Fruit fly (Drosophila melanogaster) whole organism, embryonic: ENCODE results near the gene lin-28.

Source experiments
- ATbp ChIP-seq: fragments of 200-800 bp; sonication (Bioruptor generic); optimal IDR thresholded peaks from 2 replicates; lab custom pipeline; 2017; ENCODE audit warnings: missing biosample characterization, mild to moderate bottlenecking, missing genetic modification characterization, missing genetic modification reagents
- B-H2 ChIP-seq: fragments of 200-800 bp; sonication (Bioruptor generic); optimal IDR thresholded peaks from 2 replicates; lab custom pipeline; 2018; ENCODE audit warnings: missing biosample characterization, mild to moderate bottlenecking, missing genetic modification characterization
- CG10267 ChIP-seq: fragments of 200-800 bp; sonication (Bioruptor generic); optimal IDR thresholded peaks from 2 replicates; lab custom pipeline; 2018; ENCODE audit warnings: missing biosample characterization, mild to moderate bottlenecking, missing genetic modification characterization, moderate library complexity
- CG10274 ChIP-seq: fragments of 200-800 bp; sonication (Bioruptor generic); optimal IDR thresholded peaks from 3 replicates; lab custom pipeline; 2017; ENCODE audit warnings: missing biosample characterization, mild to moderate bottlenecking, missing genetic modification characterization
- CG10654 ChIP-seq: fragments of 200-800 bp; sonication (Bioruptor generic); optimal IDR thresholded peaks from 2 replicates; lab custom pipeline; 2016; ENCODE audit warnings: missing biosample characterization, missing genetic modification characterization
- CG11456 ChIP-seq: fragments of 200-800 bp; sonication (Bioruptor generic); IDR thresholded peaks from 3 replicates; pipeline ENCODE4 v1.3.6; 2022; ENCODE audit warnings: missing biosample characterization, missing genetic modification characterization
- CG11504 ChIP-seq: fragments of 200-800 bp; sonication (Bioruptor generic); optimal IDR thresholded peaks from 3 replicates; lab custom pipeline; 2019; ENCODE audit warnings: missing biosample characterization, mild to moderate bottlenecking, missing genetic modification characterization, moderate library complexity
- CG14710 ChIP-seq: fragments of 200-800 bp; sonication (Bioruptor generic); optimal IDR thresholded peaks from 3 replicates; lab custom pipeline; 2019; ENCODE audit warnings: missing biosample characterization, mild to moderate bottlenecking, missing genetic modification characterization, moderate library complexity
- CG15479 ChIP-seq: fragments of 200-800 bp; sonication (Bioruptor generic); optimal IDR thresholded peaks from 3 replicates; lab custom pipeline; 2019; ENCODE audit warnings: missing biosample characterization, mild to moderate bottlenecking, missing genetic modification characterization, moderate library complexity
- CG17829 ChIP-seq: fragments of 200-800 bp; optimal IDR thresholded peaks from 2 replicates; lab custom pipeline; 2019; ENCODE audit warnings: missing biosample characterization, mild to moderate bottlenecking, missing genetic modification characterization, moderate library complexity
- CG18262 ChIP-seq: fragments of 200-800 bp; optimal IDR thresholded peaks from 3 replicates; lab custom pipeline; 2019; ENCODE audit warnings: missing biosample characterization, mild to moderate bottlenecking, missing genetic modification characterization, moderate library complexity
- CG2875 ChIP-seq: fragments of 200-800 bp; sonication (Bioruptor generic); optimal IDR thresholded peaks from 2 replicates; lab custom pipeline; 2017; ENCODE audit warnings: missing biosample characterization, mild to moderate bottlenecking, missing genetic modification characterization, missing genetic modification reagents
- CG32532 ChIP-seq: fragments of 200-800 bp; sonication (Bioruptor generic); IDR thresholded peaks from 2 replicates; pipeline ENCODE4 v1.3.6; 2022; ENCODE audit warnings: missing biosample characterization, missing genetic modification characterization
- CG3838 ChIP-seq: fragments of 200-800 bp; sonication (Bioruptor generic); optimal IDR thresholded peaks from 3 replicates; lab custom pipeline; 2016; ENCODE audit warnings: missing biosample characterization, missing genetic modification characterization
- CG3995 ChIP-seq: fragments of 200-800 bp; sonication (Bioruptor generic); optimal IDR thresholded peaks from 3 replicates; lab custom pipeline; 2016; ENCODE audit warnings: missing biosample characterization, missing genetic modification characterization
- CG4707 ChIP-seq: fragments of 200-800 bp; sonication (Bioruptor generic); optimal IDR thresholded peaks from 2 replicates; lab custom pipeline; 2018; ENCODE audit warnings: missing biosample characterization, mild to moderate bottlenecking, missing genetic modification characterization, moderate library complexity
- CG8281 ChIP-seq: fragments of 200-800 bp; sonication (Bioruptor generic); optimal IDR thresholded peaks from 2 replicates; lab custom pipeline; 2018; ENCODE audit warnings: missing biosample characterization, mild to moderate bottlenecking, missing genetic modification characterization, moderate library complexity
- Dll ChIP-seq: fragments of 200-800 bp; sonication (Bioruptor generic); IDR thresholded peaks from 4 replicates; pipeline ENCODE4 v1.3.6; 2022; ENCODE audit warnings: missing biosample characterization, missing genetic modification characterization; ENCODE audit not compliant: partially characterized antibody
- Drgx ChIP-seq: fragments of 200-800 bp; sonication (Bioruptor generic); IDR thresholded peaks from 2 replicates; pipeline ENCODE4 v1.3.6; 2022; ENCODE audit warnings: missing biosample characterization, missing genetic modification characterization
- Gug ChIP-seq: fragments of 200-800 bp; sonication (Bioruptor generic); IDR thresholded peaks from 4 replicates; pipeline ENCODE4 v1.3.6; 2022; ENCODE audit warnings: missing biosample characterization, missing genetic modification characterization
- HHEX ChIP-seq: fragments of 200-800 bp; sonication (Bioruptor generic); optimal IDR thresholded peaks from 3 replicates; lab custom pipeline; 2017; ENCODE audit warnings: missing biosample characterization, mild to moderate bottlenecking, missing genetic modification characterization, missing genetic modification reagents
- Hr78 ChIP-seq, 2 experiments: fragments of 200-800 bp in 1 of 2; fragments of >200 bp in 1 of 2; sonication (Bioruptor generic) in 1 of 2; optimal IDR thresholded peaks; 2 replicates each; lab custom pipeline; 2017 to 2019; ENCODE audit warnings: missing biosample characterization in 2 of 2, missing genetic modification characterization in 2 of 2, mild to moderate bottlenecking in 1 of 2, moderate library complexity in 1 of 2
- Hsf ChIP-seq: fragments of 200-800 bp; sonication (Bioruptor generic); optimal IDR thresholded peaks from 3 replicates; lab custom pipeline; 2016; ENCODE audit warnings: missing biosample characterization, missing genetic modification characterization
- Kr ChIP-seq: fragments of 200-800 bp; sonication (Bioruptor generic); optimal IDR thresholded peaks from 2 replicates; lab custom pipeline; 2017; ENCODE audit warnings: missing biosample characterization, mild to moderate bottlenecking, missing genetic modification characterization
- Nf-YB ChIP-seq: fragments of 200-800 bp; sonication (Bioruptor generic); optimal IDR thresholded peaks from 3 replicates; lab custom pipeline; 2019; ENCODE audit warnings: missing biosample characterization, mild to moderate bottlenecking, missing genetic modification characterization, moderate library complexity
- Taf1 ChIP-seq: fragments of 200-800 bp; sonication (Bioruptor generic); IDR thresholded peaks from 2 replicates; pipeline ENCODE4 v1.3.6; 2022; ENCODE audit warnings: missing biosample characterization, missing genetic modification characterization
- Xbp1 ChIP-seq: fragments of 200-800 bp; sonication (Bioruptor generic); optimal IDR thresholded peaks from 3 replicates; lab custom pipeline; 2016; ENCODE audit warnings: missing biosample characterization, mild to moderate bottlenecking, missing genetic modification characterization
- al ChIP-seq: fragments of 200-800 bp; sonication (Bioruptor generic); IDR thresholded peaks from 2 replicates; pipeline ENCODE4 v1.3.6; 2022; ENCODE audit warnings: missing biosample characterization, missing genetic modification characterization
- bbx ChIP-seq: fragments of 200-800 bp; sonication (Bioruptor generic); IDR thresholded peaks from 2 replicates; pipeline ENCODE4 v1.3.6; 2022; ENCODE audit warnings: missing biosample characterization, missing genetic modification characterization; ENCODE audit not compliant: partially characterized antibody
- bsh ChIP-seq, 2 experiments: fragments of 200-800 bp; sonication (Bioruptor generic); optimal IDR thresholded peaks; 2 replicates each; lab custom pipeline; 2017 to 2018; ENCODE audit warnings: mild to moderate bottlenecking in 2 of 2, missing biosample characterization in 2 of 2, missing genetic modification characterization in 2 of 2, moderate library complexity in 1 of 2
- croc ChIP-seq: fragments of 200-800 bp; sonication (Bioruptor generic); conservative IDR thresholded peaks from 3 replicates; pipeline ENCODE4 v1.3.6; 2022; ENCODE audit warnings: missing biosample characterization, missing genetic modification characterization
- dmrt11E ChIP-seq: fragments of 200-800 bp; sonication (Bioruptor generic); optimal IDR thresholded peaks from 3 replicates; lab custom pipeline; 2018; ENCODE audit warnings: missing biosample characterization, mild to moderate bottlenecking, missing genetic modification characterization, moderate library complexity
- dmrt99B ChIP-seq: fragments of 200-800 bp; sonication (Bioruptor generic); optimal IDR thresholded peaks from 2 replicates; lab custom pipeline; 2018; ENCODE audit warnings: missing biosample characterization, mild to moderate bottlenecking, missing genetic modification characterization, moderate library complexity
- dysf ChIP-seq: fragments of 200-800 bp; sonication (Bioruptor generic); IDR thresholded peaks from 3 replicates; pipeline ENCODE4 v1.3.6; 2022; ENCODE audit warnings: missing biosample characterization, missing genetic modification characterization
- emc ChIP-seq: fragments of 200-800 bp; sonication (Bioruptor generic); optimal IDR thresholded peaks from 2 replicates; lab custom pipeline; 2016; ENCODE audit warnings: missing biosample characterization, missing genetic modification characterization
- eve ChIP-seq, 2 experiments: fragments of >200 bp; optimal IDR thresholded peaks; 2 replicates each; lab custom pipeline; 2017; ENCODE audit warnings: missing biosample characterization in 2 of 2, missing genetic modification characterization in 2 of 2
- hbn ChIP-seq: fragments of 200-800 bp; sonication (Bioruptor generic); IDR thresholded peaks from 2 replicates; pipeline ENCODE4 v1.3.6; 2022; ENCODE audit warnings: missing biosample characterization, missing genetic modification characterization; ENCODE audit not compliant: partially characterized antibody
- mld ChIP-seq: fragments of 200-800 bp; sonication (Bioruptor generic); IDR thresholded peaks from 3 replicates; pipeline ENCODE4 v1.3.6; 2022; ENCODE audit warnings: missing biosample characterization, missing genetic modification characterization; ENCODE audit not compliant: partially characterized antibody
- phol ChIP-seq: fragments of 200-800 bp; sonication (Bioruptor generic); optimal IDR thresholded peaks from 3 replicates; lab custom pipeline; 2018; ENCODE audit warnings: missing biosample characterization, mild to moderate bottlenecking, missing genetic modification characterization, moderate library complexity
- ro ChIP-seq: fragments of 200-800 bp; sonication (Bioruptor generic); IDR thresholded peaks from 2 replicates; pipeline ENCODE4 v1.3.6; 2022; ENCODE audit warnings: missing biosample characterization, missing genetic modification characterization
- sd ChIP-seq: fragments of 200-800 bp; sonication (Bioruptor generic); optimal IDR thresholded peaks from 3 replicates; lab custom pipeline; 2018; ENCODE audit warnings: missing biosample characterization, mild to moderate bottlenecking, missing genetic modification characterization, moderate library complexity
- sr ChIP-seq: fragments of 200-800 bp; sonication (Bioruptor generic); IDR thresholded peaks from 3 replicates; pipeline ENCODE4 v1.3.6; 2022; ENCODE audit warnings: missing biosample characterization, missing genetic modification characterization
- twi ChIP-seq: fragments of 200-800 bp; optimal IDR thresholded peaks from 2 replicates; lab custom pipeline; 2019; ENCODE audit warnings: missing biosample characterization, mild to moderate bottlenecking, missing genetic modification characterization, moderate library complexity
- zen2 ChIP-seq: fragments of 200-800 bp; sonication (Bioruptor generic); IDR thresholded peaks from 3 replicates; pipeline ENCODE4 v1.3.6; 2022; ENCODE audit warnings: missing biosample characterization, missing genetic modification characterization; ENCODE audit not compliant: partially characterized antibody

lin-28 gene

DNA sequence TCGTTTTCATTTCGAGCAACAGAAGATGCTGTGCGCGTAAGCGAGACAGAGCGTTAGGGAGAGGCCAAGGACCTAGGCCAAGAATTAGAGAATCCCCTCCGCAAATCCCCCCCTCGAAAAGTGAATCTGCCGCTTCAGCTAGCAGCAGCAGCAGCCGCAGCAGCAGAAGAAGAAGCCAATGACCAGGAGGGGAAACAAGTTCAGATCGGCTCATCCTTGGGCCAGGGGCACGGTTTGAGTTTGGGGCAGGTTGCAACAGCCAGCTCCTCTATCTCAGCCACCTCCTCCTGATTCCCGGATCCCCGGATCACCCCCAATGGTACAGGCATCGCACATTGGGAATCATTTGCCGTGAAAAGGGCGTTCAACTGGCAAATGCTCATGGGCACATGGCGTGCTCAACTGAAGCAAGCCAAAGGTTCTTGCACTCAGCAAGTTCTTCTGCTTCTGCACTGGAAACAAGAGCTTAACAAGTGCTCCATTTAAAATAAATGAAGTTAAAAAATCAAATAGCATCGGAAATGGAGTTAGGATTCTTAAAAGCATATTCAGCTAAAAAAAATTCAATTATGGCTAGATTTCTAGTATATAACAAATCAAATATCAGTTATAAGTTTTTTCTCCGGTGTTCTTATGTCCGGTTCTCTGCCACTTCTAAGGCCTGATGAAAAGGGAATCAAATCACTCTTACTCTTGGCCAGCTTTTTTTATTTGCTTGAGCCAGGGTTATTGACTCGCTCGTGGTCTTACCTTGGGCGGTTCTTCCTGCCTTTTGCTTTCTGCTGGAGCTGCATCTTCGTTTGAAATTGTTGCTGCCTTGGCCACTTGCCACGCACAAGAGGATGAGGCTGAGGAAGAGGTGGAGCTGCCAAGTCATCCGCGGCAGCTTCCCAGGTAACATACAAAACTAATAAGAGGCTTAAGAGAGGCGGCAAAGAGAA is 21.0 kb upstream of the lin-28 start (continued):
- peak in 1 of 2 experiments; percentile 66 for TF ChIP-seq bsh (GFP tag; optimal IDR thresholded peaks at IDR 0.05; lab: Kevin White, UChicago)
- no peak for TF ChIP-seq CG4707 (GFP tag; lab: Kevin White, UChicago)
- peak; percentile 15 for TF ChIP-seq CG17829 (tag; lab: Kevin White, UChicago)
- TF ChIP-seq Drgx = peak; percentile 51
- peak; percentile 3 for TF ChIP-seq CG10267 (tag; lab: Kevin White, UChicago)
- peak; percentile 9 for TF ChIP-seq phol (tag; lab: Kevin White, UChicago)
- peak; percentile 30 for TF ChIP-seq CG14710
- TF ChIP-seq B-H2 = no peak

DNA sequence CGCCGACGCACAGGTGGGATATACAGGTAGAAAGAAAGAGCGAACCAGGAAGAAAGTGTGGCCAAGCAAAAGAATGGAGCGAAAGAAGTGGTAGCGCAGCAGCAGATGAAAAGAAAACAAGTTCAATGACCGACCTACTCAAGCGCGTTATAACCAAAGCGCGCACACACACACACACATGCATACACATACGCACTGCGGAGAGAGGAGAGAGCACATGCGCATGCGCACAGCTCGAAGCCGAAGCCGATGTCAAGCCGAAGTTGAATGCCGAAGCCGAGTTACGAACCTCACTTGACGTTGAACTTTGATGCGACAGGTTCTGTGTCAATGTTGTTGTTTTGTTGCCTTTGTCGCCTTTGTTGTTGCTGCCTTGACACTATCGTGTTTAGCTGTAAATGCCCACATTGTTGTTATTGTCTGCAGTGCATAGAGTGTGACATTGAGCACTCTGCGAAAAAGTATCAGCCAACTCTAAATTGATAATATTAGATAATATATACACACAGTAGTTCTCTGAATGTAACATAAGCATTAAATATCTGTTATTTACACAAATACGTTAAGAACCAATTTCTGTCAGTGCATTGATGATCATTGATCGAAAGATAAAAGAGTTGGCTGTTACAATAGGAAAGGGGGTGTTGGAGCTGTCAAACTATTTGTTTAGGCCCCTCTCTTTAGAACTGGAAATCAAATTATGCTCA is 20.1 kb upstream of the lin-28 start:
- TF ChIP-seq sd (tag; lab: Kevin White, UChicago) (no peak), bsh (GFP tag; optimal IDR thresholded peaks at IDR 0.05; lab: Kevin White, UChicago) (peak in 1 of 2 experiments; percentile 32), Hsf (GFP tag; lab: Kevin White, UChicago) (no peak), Nf-YB (GFP tag; lab: Kevin White, UChicago) (no peak), dmrt99B (tag; lab: Kevin White, UChicago) (no peak), zen2 (GFP tag; lab: Robert Waterston, UW) (0 out of 3 replicates have a peak, but pooled peaks have one; percentile 39), croc (no peak), dysf (GFP tag; lab: Robert Waterston, UW) (no peak), emc (GFP tag; lab: Kevin White, UChicago) (no peak), CG8281 (tag; lab: Kevin White, UChicago) (no peak), CG11504 (tag; lab: Kevin White, UChicago) (no peak), ro (GFP tag; lab: Robert Waterston, UW) (no peak), CG3838 (peak; percentile 65), CG32532 (GFP tag; lab: Robert Waterston, UW) (no peak), CG10654 (GFP tag; lab: Kevin White, UChicago) (no peak), hbn (no peak), Gug (GFP tag; lab: Robert Waterston, UW) (no peak), CG15479 (GFP tag; lab: Kevin White, UChicago) (peak; percentile 56), mld (no peak), bbx (0 out of 2 replicates have a peak, but pooled peaks have one; percentile 41), CG3995 (no peak), Kr (GFP tag; lab: Kevin White, UChicago) (no peak), Taf1 (no peak), CG2875 (GFP tag; lab: Kevin White, UChicago) (no peak), HHEX (no peak), Hr78 (GFP tag; optimal IDR thresholded peaks at IDR 0.05; lab: Kevin White, UChicago) (peak in 1 of 2 experiments; percentile 87), al (GFP tag; lab: Robert Waterston, UW) (no peak), eve (GFP tag; optimal IDR thresholded peaks at IDR 0.05; lab: Kevin White, UChicago) (peak in 1 of 2 experiments; percentile 37), dmrt11E (tag; lab: Kevin White, UChicago) (peak; percentile 22), twi (tag; lab: Kevin White, UChicago) (no peak), ATbp (GFP tag; lab: Kevin White, UChicago) (no peak), CG18262 (peak; percentile 19), CG10274 (GFP tag; lab: Kevin White, UChicago) (no peak), Dll (peak; percentile 32; the same call in 1 of the 4 replicates), sr (GFP tag; lab: Robert Waterston, UW) (no peak), Xbp1 (no peak), CG11456 (GFP tag; lab: Robert Waterston, UW) (no peak)
